Worm (Caenorhabditis elegans): Measurements from ENCODE around the gene Y19D10B.8.

The Y19D10B.8 gene

ce11 chrV:2250126-2250590 lies 50.6 kb downstream of the Y19D10B.8 start, which contains the start of gene cyp-33C7 (continued):
- no peak for TF ChIP-seq snpc-1.1 (tag; optimal IDR thresholded peaks at IDR 0.05; ENCODE audit: insufficient read depth)
- TF ChIP-seq ama-1 (optimal IDR thresholded peaks at IDR 0.05) = no peak
- no peak for TF ChIP-seq ama-1 (GFP tag; optimal IDR thresholded peaks at IDR 0.05)
- TF ChIP-seq hrde-1 (tag; optimal IDR thresholded peaks at IDR 0.05; ENCODE audit: borderline replicate concordance) = no peak
- TF ChIP-seq tlf-1 (GFP tag; optimal IDR thresholded peaks at IDR 0.05) = no peak
- TF ChIP-seq mes-4 (tag; optimal IDR thresholded peaks at IDR 0.05) = no peak

- TF ChIP-seq snpc-1.1 (tag; optimal IDR thresholded peaks at IDR 0.05; ENCODE audit: insufficient read depth) (no peak), mcd-1 (GFP tag; IDR thresholded peaks at IDR 0.05) (no peak)
Measured at ce11 chrV:2249310-2249709, 51.5 kb downstream of the Y19D10B.8 start, which contains the start of gene cyp-33C6. TSS of gene cyp-33C6 (minus strand) at chrV:2249410.
